Fruit fly (Drosophila melanogaster) whole organism, embryonic: ENCODE results near the gene UQCR-C2.

ENCODE experiments used
- Aef1 ChIP-seq: fragments of 200-800 bp; sonication (Bioruptor generic); IDR thresholded peaks from 3 replicates; pipeline ENCODE4 v1.3.6; 2022; ENCODE audit warnings: missing biosample characterization, missing genetic modification characterization
- Atf3 ChIP-seq: fragments of 200-800 bp; sonication (Bioruptor generic); optimal IDR thresholded peaks from 3 replicates; lab custom pipeline; 2016; ENCODE audit warnings: missing biosample characterization, missing genetic modification characterization
- Bgb ChIP-seq: fragments of 200-800 bp; sonication (Bioruptor generic); IDR thresholded peaks from 2 replicates; pipeline ENCODE4 v1.3.6; 2022; ENCODE audit warnings: missing biosample characterization, missing genetic modification characterization; ENCODE audit not compliant: partially characterized antibody
- CG10979 ChIP-seq: fragments of 200-800 bp; sonication (Bioruptor generic); optimal IDR thresholded peaks from 2 replicates; lab custom pipeline; 2018; ENCODE audit warnings: missing biosample characterization, mild to moderate bottlenecking, missing genetic modification characterization, moderate library complexity
- CG11504 ChIP-seq: fragments of 200-800 bp; sonication (Bioruptor generic); optimal IDR thresholded peaks from 3 replicates; lab custom pipeline; 2019; ENCODE audit warnings: missing biosample characterization, mild to moderate bottlenecking, missing genetic modification characterization, moderate library complexity
- CG12155 ChIP-seq: fragments of 200-800 bp; sonication (Bioruptor generic); optimal IDR thresholded peaks from 3 replicates; lab custom pipeline; 2016; ENCODE audit warnings: missing biosample characterization, missing genetic modification characterization
- CG14050 ChIP-seq: fragments of 200-800 bp; sonication (Bioruptor generic); IDR thresholded peaks from 3 replicates; pipeline ENCODE4 v1.3.6; 2022; ENCODE audit warnings: missing biosample characterization, missing genetic modification characterization
- CG17186 ChIP-seq: fragments of 200-800 bp; sonication (Bioruptor generic); optimal IDR thresholded peaks from 3 replicates; lab custom pipeline; 2017; ENCODE audit warnings: missing biosample characterization, missing genetic modification reagents, missing genetic modification characterization
- CG17361 ChIP-seq: fragments of 200-800 bp; sonication (Bioruptor generic); IDR thresholded peaks from 3 replicates; pipeline ENCODE4 v1.3.6; 2022; ENCODE audit warnings: missing biosample characterization, missing genetic modification characterization
- CG33213 ChIP-seq: fragments of 200-800 bp; sonication (Bioruptor generic); optimal IDR thresholded peaks from 3 replicates; lab custom pipeline; 2016; ENCODE audit warnings: missing biosample characterization, missing genetic modification characterization
- CG4404 ChIP-seq: fragments of 200-800 bp; sonication (Bioruptor generic); IDR thresholded peaks from 2 replicates; pipeline ENCODE4 v1.3.6; 2022; ENCODE audit warnings: missing biosample characterization, missing genetic modification characterization
- CG7839 ChIP-seq: fragments of 200-800 bp; sonication (Bioruptor generic); optimal IDR thresholded peaks from 3 replicates; lab custom pipeline; 2018; ENCODE audit warnings: missing biosample characterization, mild to moderate bottlenecking, missing genetic modification characterization, moderate library complexity
- CG8290 ChIP-seq, 3 experiments: fragments of 200-800 bp; sonication (Bioruptor generic); optimal IDR thresholded peaks; 2 replicates each; lab custom pipeline; 2016 to 2019; ENCODE audit warnings: missing biosample characterization in 3 of 3, missing genetic modification characterization in 3 of 3, mild to moderate bottlenecking in 2 of 3, moderate library complexity in 1 of 3
- CG8944 ChIP-seq: fragments of 200-800 bp; sonication (Bioruptor generic); optimal IDR thresholded peaks from 3 replicates; lab custom pipeline; 2016; ENCODE audit warnings: missing biosample characterization, missing genetic modification characterization
- CG9437 ChIP-seq: fragments of 200-800 bp; sonication (Bioruptor generic); optimal IDR thresholded peaks from 2 replicates; lab custom pipeline; 2018; ENCODE audit warnings: missing biosample characterization, mild to moderate bottlenecking, missing genetic modification characterization
- Camta ChIP-seq: fragments of 200-800 bp; sonication (Bioruptor generic); optimal IDR thresholded peaks from 2 replicates; lab custom pipeline; 2016; ENCODE audit warnings: missing biosample characterization, missing genetic modification characterization
- ERR ChIP-seq: fragments of 200-800 bp; sonication (Bioruptor generic); optimal IDR thresholded peaks from 2 replicates; lab custom pipeline; 2016; ENCODE audit warnings: missing biosample characterization, missing genetic modification characterization
- Fer2 ChIP-seq: fragments of 200-800 bp; sonication (Bioruptor generic); optimal IDR thresholded peaks from 2 replicates; lab custom pipeline; 2018; ENCODE audit warnings: missing biosample characterization, mild to moderate bottlenecking, missing genetic modification characterization, moderate library complexity
- Fer3 ChIP-seq: fragments of 200-800 bp; sonication (Bioruptor generic); optimal IDR thresholded peaks from 2 replicates; lab custom pipeline; 2018; ENCODE audit warnings: missing biosample characterization, mild to moderate bottlenecking, missing genetic modification characterization, moderate library complexity
- HLHmδ ChIP-seq: fragments of 200-800 bp; sonication (Bioruptor generic); optimal IDR thresholded peaks from 2 replicates; lab custom pipeline; 2018; ENCODE audit warnings: missing biosample characterization, mild to moderate bottlenecking, missing genetic modification characterization, moderate library complexity
- Hr39 ChIP-seq: fragments of >200 bp; optimal IDR thresholded peaks from 2 replicates; lab custom pipeline; 2017
- Hr78 ChIP-seq, 2 experiments: fragments of 200-800 bp in 1 of 2; fragments of >200 bp in 1 of 2; sonication (Bioruptor generic) in 1 of 2; optimal IDR thresholded peaks; 2 replicates each; lab custom pipeline; 2017 to 2019; ENCODE audit warnings: missing biosample characterization in 2 of 2, missing genetic modification characterization in 2 of 2, mild to moderate bottlenecking in 1 of 2, moderate library complexity in 1 of 2
- Hsf ChIP-seq: fragments of 200-800 bp; sonication (Bioruptor generic); optimal IDR thresholded peaks from 3 replicates; lab custom pipeline; 2016; ENCODE audit warnings: missing biosample characterization, missing genetic modification characterization
- Lhr ChIP-seq: fragments of 200-800 bp; sonication (Bioruptor generic); optimal IDR thresholded peaks from 3 replicates; lab custom pipeline; 2017; ENCODE audit warnings: mild to moderate bottlenecking, missing biosample characterization, missing genetic modification reagents, missing genetic modification characterization
- MTF-1 ChIP-seq: fragments of 200-800 bp; sonication (Bioruptor generic); optimal IDR thresholded peaks from 2 replicates; lab custom pipeline; 2018; ENCODE audit warnings: missing biosample characterization, mild to moderate bottlenecking, missing genetic modification characterization, borderline replicate concordance
- Mrtf ChIP-seq: fragments of 200-800 bp; sonication (Bioruptor generic); IDR thresholded peaks from 3 replicates; pipeline ENCODE4 v1.3.6; 2022; ENCODE audit warnings: missing biosample characterization, missing genetic modification characterization
- Neu2 ChIP-seq: fragments of 200-800 bp; sonication (Bioruptor generic); optimal IDR thresholded peaks from 3 replicates; lab custom pipeline; 2016; ENCODE audit warnings: missing biosample characterization, missing genetic modification characterization, borderline replicate concordance
- Oli ChIP-seq: fragments of 200-800 bp; sonication (Bioruptor generic); optimal IDR thresholded peaks from 2 replicates; lab custom pipeline; 2018; ENCODE audit warnings: missing biosample characterization, mild to moderate bottlenecking, missing genetic modification characterization, moderate library complexity
- Sin3A ChIP-seq: fragments of >200 bp; optimal IDR thresholded peaks from 2 replicates; lab custom pipeline; 2018
- Six4 ChIP-seq: fragments of 200-800 bp; sonication (Bioruptor generic); optimal IDR thresholded peaks from 2 replicates; lab custom pipeline; 2016; ENCODE audit warnings: missing biosample characterization, missing genetic modification characterization
- Sox100B ChIP-seq: fragments of 200-800 bp; sonication (Bioruptor generic); optimal IDR thresholded peaks from 3 replicates; lab custom pipeline; 2018; ENCODE audit warnings: missing biosample characterization, mild to moderate bottlenecking, missing genetic modification characterization
- Spps ChIP-seq: fragments of 200-800 bp; sonication (Bioruptor generic); optimal IDR thresholded peaks from 2 replicates; lab custom pipeline; 2018; ENCODE audit warnings: missing biosample characterization, mild to moderate bottlenecking, missing genetic modification characterization
- Usf ChIP-seq: fragments of 200-800 bp; sonication (Bioruptor generic); optimal IDR thresholded peaks from 2 replicates; lab custom pipeline; 2017; ENCODE audit warnings: missing genotype, missing biosample characterization, missing genetic modification characterization
- abd-A ChIP-seq: fragments of 200-800 bp; sonication (Bioruptor generic); optimal IDR thresholded peaks from 3 replicates; lab custom pipeline; 2019; ENCODE audit warnings: missing biosample characterization, mild to moderate bottlenecking, missing genetic modification characterization, moderate library complexity
- ap ChIP-seq: fragments of 200-800 bp; sonication (Bioruptor generic); IDR thresholded peaks from 2 replicates; pipeline ENCODE4 v1.3.6; 2022; ENCODE audit warnings: missing biosample characterization, missing genetic modification characterization
- chn ChIP-seq: fragments of 200-800 bp; sonication (Bioruptor generic); optimal IDR thresholded peaks from 2 replicates; lab custom pipeline; 2016; ENCODE audit warnings: missing biosample characterization, missing genetic modification characterization
- danr ChIP-seq: fragments of 200-800 bp; sonication (Bioruptor generic); IDR thresholded peaks from 2 replicates; pipeline ENCODE4 v1.3.6; 2022; ENCODE audit warnings: missing biosample characterization, missing genetic modification characterization
- dm ChIP-seq: fragments of 200-800 bp; sonication (Bioruptor generic); optimal IDR thresholded peaks from 3 replicates; lab custom pipeline; 2016; ENCODE audit warnings: missing biosample characterization, missing genetic modification characterization
- en ChIP-seq: fragments of 200-800 bp; sonication (Bioruptor generic); optimal IDR thresholded peaks from 2 replicates; lab custom pipeline; 2016; ENCODE audit warnings: missing biosample characterization, missing genetic modification characterization
- fd64A ChIP-seq: fragments of 200-800 bp; sonication (Bioruptor generic); optimal IDR thresholded peaks from 3 replicates; lab custom pipeline; 2018; ENCODE audit warnings: missing biosample characterization, mild to moderate bottlenecking, missing genetic modification characterization
- luna ChIP-seq: fragments of 200-800 bp; sonication (Bioruptor generic); optimal IDR thresholded peaks from 2 replicates; lab custom pipeline; 2016; ENCODE audit warnings: missing biosample characterization, missing genetic modification characterization
- mirr ChIP-seq: fragments of 200-800 bp; sonication (Bioruptor generic); optimal IDR thresholded peaks from 3 replicates; lab custom pipeline; 2018; ENCODE audit warnings: missing biosample characterization, mild to moderate bottlenecking, missing genetic modification characterization
- p53 ChIP-seq: fragments of 200-800 bp; sonication (Bioruptor generic); optimal IDR thresholded peaks from 2 replicates; lab custom pipeline; 2016; ENCODE audit warnings: missing biosample characterization, missing genetic modification characterization
- pfk ChIP-seq: fragments of 200-800 bp; sonication (Bioruptor generic); optimal IDR thresholded peaks from 2 replicates; lab custom pipeline; 2018; ENCODE audit warnings: missing biosample characterization, mild to moderate bottlenecking, missing genetic modification characterization, moderate library complexity
- scrt ChIP-seq: fragments of 200-800 bp; sonication (Bioruptor generic); optimal IDR thresholded peaks from 2 replicates; lab custom pipeline; 2018; ENCODE audit warnings: missing biosample characterization, mild to moderate bottlenecking, missing genetic modification characterization, moderate library complexity
- sima ChIP-seq: fragments of 200-800 bp; sonication (Bioruptor generic); optimal IDR thresholded peaks from 2 replicates; lab custom pipeline; 2016; ENCODE audit warnings: missing biosample characterization, missing genetic modification characterization
- sna ChIP-seq: fragments of 200-800 bp; sonication (Bioruptor generic); IDR thresholded peaks from 2 replicates; pipeline ENCODE4 v1.3.6; 2022; ENCODE audit warnings: missing biosample characterization, missing genetic modification characterization; ENCODE audit not compliant: partially characterized antibody
- so ChIP-seq: fragments of 200-800 bp; sonication (Bioruptor generic); IDR thresholded peaks from 3 replicates; pipeline ENCODE4 v1.3.6; 2022; ENCODE audit warnings: missing biosample characterization, missing genetic modification characterization
- toy ChIP-seq: fragments of 200-800 bp; sonication (Bioruptor generic); IDR thresholded peaks from 2 replicates; pipeline ENCODE4 v1.3.6; 2022; ENCODE audit warnings: missing biosample characterization, missing genetic modification characterization
- unpg ChIP-seq: fragments of 200-800 bp; sonication (Bioruptor generic); optimal IDR thresholded peaks from 3 replicates; lab custom pipeline; 2018; ENCODE audit warnings: missing biosample characterization, mild to moderate bottlenecking, missing genetic modification characterization, moderate library complexity
- wek ChIP-seq: fragments of 200-800 bp; sonication (Bioruptor generic); optimal IDR thresholded peaks from 3 replicates; lab custom pipeline; 2018; ENCODE audit warnings: missing biosample characterization, mild to moderate bottlenecking, missing genetic modification characterization, moderate library complexity

The UQCR-C2 gene

dm6 chr3L:16612152-16612551, 28.2 kb downstream of the UQCR-C2 start, which contains the start of gene CG4101 (continued):
- TF ChIP-seq Aef1 (GFP tag; lab: Robert Waterston, UW) (peak; percentile 80), Usf (GFP tag; lab: Kevin White, UChicago) (no peak), wek (GFP tag; lab: Kevin White, UChicago) (no peak), Spps (tag; lab: Kevin White, UChicago) (peak; percentile 25), Hr39 (lab: Kevin White, UChicago) (no peak), Fer3 (peak; percentile 81), Sox100B (GFP tag; lab: Kevin White, UChicago) (peak; percentile 64), Mrtf (GFP tag; lab: Robert Waterston, UW) (peak; percentile 68), p53 (peak; percentile 0), Oli (tag; lab: Kevin White, UChicago) (peak; percentile 64), sna (GFP tag; lab: Robert Waterston, UW) (peak; percentile 81), toy (GFP tag; lab: Robert Waterston, UW) (0 out of 2 replicates have a peak, but pooled peaks have one; percentile 18), CG14050 (GFP tag; lab: Robert Waterston, UW) (peak; percentile 71), Camta (GFP tag; lab: Kevin White, UChicago) (peak; percentile 69), Hsf (peak; percentile 88), dm (GFP tag; lab: Kevin White, UChicago) (peak; percentile 27), unpg (peak; percentile 84), CG8944 (peak; percentile 64), so (GFP tag; lab: Robert Waterston, UW) (peak; percentile 71; the same call in 1 of the 3 replicates), Fer2 (tag; lab: Kevin White, UChicago) (peak; percentile 65), CG33213 (GFP tag; lab: Kevin White, UChicago) (peak; percentile 73), sima (GFP tag; lab: Kevin White, UChicago) (no peak), danr (peak; percentile 57), abd-A (no peak), CG17361 (GFP tag; lab: Robert Waterston, UW) (peak; percentile 71), CG4404 (GFP tag; lab: Robert Waterston, UW) (peak; percentile 57), Neu2 (GFP tag; lab: Kevin White, UChicago) (no peak), Six4 (GFP tag; lab: Kevin White, UChicago) (peak; percentile 68), ERR (GFP tag; lab: Kevin White, UChicago) (no peak), CG10979 (tag; lab: Kevin White, UChicago) (peak; percentile 66), en (GFP tag; lab: Kevin White, UChicago) (peak; percentile 47), scrt (GFP tag; lab: Kevin White, UChicago) (peak; percentile 43), Atf3 (GFP tag; lab: Kevin White, UChicago) (peak; percentile 45), CG12155 (peak; percentile 76), MTF-1 (no peak), luna (GFP tag; lab: Kevin White, UChicago) (peak; percentile 77), CG8290 (GFP tag; optimal IDR thresholded peaks at IDR 0.05; lab: Kevin White, UChicago) (peak; percentile 73), CG8290 (tag; optimal IDR thresholded peaks at IDR 0.05; lab: Kevin White, UChicago) (peak; percentile 45 to 57), Sin3A (lab: Kevin White, UChicago) (peak; percentile 43), Hr78 (GFP tag; optimal IDR thresholded peaks at IDR 0.05; lab: Kevin White, UChicago) (no peak), CG11504 (tag; lab: Kevin White, UChicago) (peak; percentile 80), Lhr (GFP tag; lab: Kevin White, UChicago) (peak; percentile 61), fd64A (GFP tag; lab: Kevin White, UChicago) (no peak), pfk (GFP tag; lab: Kevin White, UChicago) (no peak), CG9437 (GFP tag; lab: Kevin White, UChicago) (peak; percentile 37), Bgb (GFP tag; lab: Robert Waterston, UW) (peak; percentile 51; the same call in 1 of the 2 replicates), CG17186 (GFP tag; lab: Kevin White, UChicago) (no peak), mirr (GFP tag; lab: Kevin White, UChicago) (peak; percentile 34), CG7839 (tag; lab: Kevin White, UChicago) (peak; percentile 79), ap (GFP tag; lab: Robert Waterston, UW) (peak; percentile 57), chn (peak; percentile 82), HLHmδ (GFP tag; lab: Kevin White, UChicago) (no peak)
